Worm (Caenorhabditis elegans): ENCODE measurements around the gene T25D10.4.

DNA sequence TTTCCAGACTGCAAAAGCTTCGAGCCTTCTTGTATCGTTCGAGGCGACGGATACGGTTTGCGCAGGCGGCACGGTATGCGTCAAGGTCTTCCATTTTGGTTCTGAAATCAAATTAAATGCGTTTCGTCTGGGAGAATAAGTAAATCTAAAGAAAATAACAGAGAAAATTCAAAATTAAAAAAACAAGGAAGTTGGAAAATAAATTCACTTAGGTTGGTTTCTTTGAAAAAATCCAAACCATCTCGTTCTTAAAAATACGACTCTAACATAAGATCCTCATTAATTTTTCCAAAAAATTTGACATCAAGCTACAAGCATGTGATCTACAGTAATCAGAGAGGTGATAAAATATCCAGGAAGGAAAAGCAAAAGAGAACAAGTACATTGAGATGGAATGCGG, at the start of gene T25D10.4:
- TF ChIP-seq F13H6.1 (tag; optimal IDR thresholded peaks at IDR 0.05): no peak
- no peak for TF ChIP-seq ama-1 (optimal IDR thresholded peaks at IDR 0.05)
- no peak for TF ChIP-seq aly-2 (tag; optimal IDR thresholded peaks at IDR 0.05)
- TF ChIP-seq lin-39 (tag; optimal IDR thresholded peaks at IDR 0.05): no peak
- TF ChIP-seq unc-39 (tag; optimal IDR thresholded peaks at IDR 0.05): no peak
